Fruit fly (Drosophila melanogaster): ENCODE results near the gene Syx7.

Syx7 gene

dm6 chr3L:21482100-21482499, 36.5 kb downstream of the Syx7 start:
- no peak for TF ChIP-seq cnc (optimal IDR thresholded peaks at IDR 0.05)
- no peak for TF ChIP-seq tj (GFP tag; optimal IDR thresholded peaks at IDR 0.05)
- TF ChIP-seq CG12768 (GFP tag; optimal IDR thresholded peaks at IDR 0.05) = no peak
- no peak for TF ChIP-seq CG14711 (tag; optimal IDR thresholded peaks at IDR 0.05)
- no peak for TF ChIP-seq Hr96 (GFP tag; optimal IDR thresholded peaks at IDR 0.05)
- TF ChIP-seq Mnt (GFP tag; optimal IDR thresholded peaks at IDR 0.05) = no peak
- TF ChIP-seq Clk (GFP tag; optimal IDR thresholded peaks at IDR 0.05) = no peak
- TF ChIP-seq bab1 (GFP tag; optimal IDR thresholded peaks at IDR 0.05) = no peak
- TF ChIP-seq Crg-1 (GFP tag; optimal IDR thresholded peaks at IDR 0.05) = no peak
- TF ChIP-seq pad (GFP tag; optimal IDR thresholded peaks at IDR 0.05) = no peak
- no peak for TF ChIP-seq cic (GFP tag; optimal IDR thresholded peaks at IDR 0.05)
- TF ChIP-seq kay (GFP tag; ENCODE audit: borderline replicate concordance) = no peak

dm6 chr3L:21483837-21484236, 38.2 kb downstream of the Syx7 start:
- peak; percentile 70 for TF ChIP-seq bab1 (GFP tag; optimal IDR thresholded peaks at IDR 0.05)
- peak; percentile 32 for TF ChIP-seq kay (GFP tag; ENCODE audit: borderline replicate concordance)
- no peak for TF ChIP-seq cic (GFP tag; optimal IDR thresholded peaks at IDR 0.05)
- TF ChIP-seq toe (GFP tag; optimal IDR thresholded peaks at IDR 0.05) = peak; percentile 15
- no peak for TF ChIP-seq Mnt (GFP tag; optimal IDR thresholded peaks at IDR 0.05)
- TF ChIP-seq Clk (GFP tag; optimal IDR thresholded peaks at IDR 0.05) = no peak

dm6 chr3L:21485371-21485770, 39.7 kb downstream of the Syx7 start:
- peak; percentile 4 for TF ChIP-seq kay (GFP tag; ENCODE audit: borderline replicate concordance)

- TF ChIP-seq tj (GFP tag; optimal IDR thresholded peaks at IDR 0.05) (no peak), kay (GFP tag; ENCODE audit: borderline replicate concordance) (peak; percentile 28), Hr96 (GFP tag; optimal IDR thresholded peaks at IDR 0.05) (no peak)
These were observed 44.9 kb downstream of the Syx7 start, which contains the start of gene Neu2 for dm6 chr3L:21490486-21490885. Gene Neu2 (minus strand): TSS chr3L:21490586.

- TF ChIP-seq bab1 (GFP tag; optimal IDR thresholded peaks at IDR 0.05) (peak; percentile 8), CG7045 (GFP tag; optimal IDR thresholded peaks at IDR 0.05) (no peak), Mnt (GFP tag; optimal IDR thresholded peaks at IDR 0.05) (peak; percentile 49), CG7101 (tag; optimal IDR thresholded peaks at IDR 0.05) (no peak), ovo (GFP tag; optimal IDR thresholded peaks at IDR 0.05) (no peak), CG33017 (tag; optimal IDR thresholded peaks at IDR 0.05) (no peak), CG5204 (GFP tag; optimal IDR thresholded peaks at IDR 0.05) (no peak), CG11617 (GFP tag; optimal IDR thresholded peaks at IDR 0.05) (no peak)
These were observed 47.2 kb downstream of the Syx7 start, which contains the start of the genes CG7202 and CG7519 for dm6 chr3L:21492723-21493316. Gene CG7202 (minus strand): TSS chr3L:21492773. Gene CG7519 (plus strand): TSS chr3L:21493083.

- no peak for TF ChIP-seq CG12768 (GFP tag; optimal IDR thresholded peaks at IDR 0.05)
These were observed 50.8 kb downstream of the Syx7 start for dm6 chr3L:21496502-21496864.

- TF ChIP-seq cnc (optimal IDR thresholded peaks at IDR 0.05) (no peak), ovo (GFP tag; optimal IDR thresholded peaks at IDR 0.05) (no peak), CG14711 (tag; optimal IDR thresholded peaks at IDR 0.05) (peak; percentile 64), CG5204 (GFP tag; optimal IDR thresholded peaks at IDR 0.05) (no peak), Crg-1 (GFP tag; optimal IDR thresholded peaks at IDR 0.05) (no peak), bab1 (GFP tag; optimal IDR thresholded peaks at IDR 0.05) (peak; percentile 38), toe (GFP tag; optimal IDR thresholded peaks at IDR 0.05) (no peak), CG7101 (tag; optimal IDR thresholded peaks at IDR 0.05) (peak; percentile 61), kay (GFP tag; ENCODE audit: borderline replicate concordance) (no peak), pad (GFP tag; optimal IDR thresholded peaks at IDR 0.05) (no peak), CG33017 (tag; optimal IDR thresholded peaks at IDR 0.05) (peak; percentile 68), Clk (GFP tag; optimal IDR thresholded peaks at IDR 0.05) (no peak), Hr96 (GFP tag; optimal IDR thresholded peaks at IDR 0.05) (no peak), Mnt (GFP tag; optimal IDR thresholded peaks at IDR 0.05) (peak; percentile 20), cic (GFP tag; optimal IDR thresholded peaks at IDR 0.05) (peak; percentile 74), CG7045 (GFP tag; optimal IDR thresholded peaks at IDR 0.05) (peak; percentile 58), tj (GFP tag; optimal IDR thresholded peaks at IDR 0.05) (peak; percentile 59), CG11617 (GFP tag; optimal IDR thresholded peaks at IDR 0.05) (peak; percentile 67), CG1620 (GFP tag; optimal IDR thresholded peaks at IDR 0.05) (no peak), CG12768 (GFP tag; optimal IDR thresholded peaks at IDR 0.05) (peak; percentile 48)
These were observed 51.4 kb downstream of the Syx7 start, which contains the start of gene Hr78 for dm6 chr3L:21496865-21497634. Gene Hr78 (minus strand): TSS chr3L:21497494.

All from whole organism, adult.